Fruit fly (Drosophila melanogaster): ENCODE measurements around the gene trc.

The trc gene

DNA sequence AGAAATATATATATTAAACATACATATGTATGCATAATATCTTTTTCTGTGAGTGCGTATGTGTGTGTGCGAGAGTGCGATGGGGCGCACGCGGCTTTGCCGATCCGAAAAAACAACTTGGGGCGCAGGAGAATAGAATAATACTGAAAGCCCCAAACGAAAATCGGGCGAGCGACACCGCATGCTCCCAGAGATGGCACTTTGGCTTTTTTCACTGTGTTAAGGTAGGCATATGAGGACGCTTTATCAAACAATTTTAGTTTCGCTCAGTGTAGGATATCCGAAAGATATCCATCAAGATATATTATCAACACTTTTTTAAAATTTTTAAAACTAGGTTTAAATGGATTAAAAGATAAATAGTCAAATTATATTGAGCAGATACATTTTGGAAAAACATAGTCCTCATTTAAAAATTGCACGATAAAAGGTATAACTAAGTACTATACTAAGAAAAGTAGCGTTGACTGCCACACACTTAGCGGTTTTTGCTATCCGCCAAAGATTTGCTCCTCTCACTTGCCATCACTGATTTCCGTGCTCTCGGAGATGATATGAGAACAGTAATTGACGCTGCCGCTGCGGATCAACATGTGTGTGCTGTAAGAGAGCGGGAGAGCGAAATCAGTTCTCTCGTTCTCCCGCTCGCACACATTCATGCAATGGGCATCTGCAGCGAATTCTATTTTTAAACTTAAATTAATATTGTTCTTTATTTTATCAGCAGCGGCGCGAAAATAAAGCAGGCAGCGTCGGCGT is 43.0 kb downstream of the trc start (continued):
- TF ChIP-seq CG5180 (GFP tag; optimal IDR thresholded peaks at IDR 0.05) (no peak), vfl (GFP tag; optimal IDR thresholded peaks at IDR 0.05) (peak; percentile 46), CG17361 (GFP tag; IDR thresholded peaks at IDR 0.05) (peak; percentile 83), TFAM (GFP tag; optimal IDR thresholded peaks at IDR 0.05) (no peak), CG18599 (GFP tag; optimal IDR thresholded peaks at IDR 0.05) (peak; percentile 64), trh (GFP tag; optimal IDR thresholded peaks at IDR 0.05) (peak; percentile 22), CG7928 (GFP tag; optimal IDR thresholded peaks at IDR 0.05) (peak; percentile 30), slbo (GFP tag; IDR thresholded peaks at IDR 0.05) (peak; percentile 66), tin (GFP tag; optimal IDR thresholded peaks at IDR 0.05) (peak; percentile 69), CG8944 (GFP tag; optimal IDR thresholded peaks at IDR 0.05) (peak; percentile 67), zfh2 (GFP tag; optimal IDR thresholded peaks at IDR 0.05) (peak; percentile 70), klu (GFP tag; IDR thresholded peaks at IDR 0.05) (peak; percentile 52; the same call in 1 of the 2 replicates), Aef1 (GFP tag; IDR thresholded peaks at IDR 0.05) (peak; percentile 33; the same call in 1 of the 3 replicates), Abd-B (GFP tag; optimal IDR thresholded peaks at IDR 0.05) (peak; percentile 33), croc (GFP tag; conservative IDR thresholded peaks at IDR 0.05) (peak; percentile 37; the same call in 2 of the 3 replicates), CG2120 (GFP tag; optimal IDR thresholded peaks at IDR 0.05) (peak; percentile 87), CG16815 (GFP tag; optimal IDR thresholded peaks at IDR 0.05) (peak; percentile 71), ato (GFP tag; IDR thresholded peaks at IDR 0.05; ENCODE audit: partially characterized antibody) (peak; percentile 45; the same call in 1 of the 2 replicates), Sry-β (GFP tag; optimal IDR thresholded peaks at IDR 0.05) (peak; percentile 99), CG10462 (GFP tag; optimal IDR thresholded peaks at IDR 0.05) (peak; percentile 46), Side (GFP tag; optimal IDR thresholded peaks at IDR 0.05) (peak; percentile 43), CG34376 (GFP tag; optimal IDR thresholded peaks at IDR 0.05) (peak; percentile 29), ara (GFP tag; IDR thresholded peaks at IDR 0.05) (peak; percentile 42; the same call in 1 of the 2 replicates), Mad (GFP tag; optimal IDR thresholded peaks at IDR 0.05) (peak; percentile 66), CG15601 (tag; optimal IDR thresholded peaks at IDR 0.05) (peak; percentile 34), CG3281 (GFP tag; optimal IDR thresholded peaks at IDR 0.05) (peak; percentile 71), caup (GFP tag; optimal IDR thresholded peaks at IDR 0.05; ENCODE audit: severe bottlenecking) (peak; percentile 14), Nf-YB (GFP tag; optimal IDR thresholded peaks at IDR 0.05) (peak; percentile 44), cwo (GFP tag; optimal IDR thresholded peaks at IDR 0.05) (peak; percentile 64), CG9817 (tag; optimal IDR thresholded peaks at IDR 0.05) (peak; percentile 57), insv (GFP tag; optimal IDR thresholded peaks at IDR 0.05) (peak in 1 of 2 experiments; percentile 45), CG10431 (GFP tag; optimal IDR thresholded peaks at IDR 0.05) (no peak), CG7372 (GFP tag; IDR thresholded peaks at IDR 0.05) (peak; percentile 45), unc-4 (GFP tag; IDR thresholded peaks at IDR 0.05; ENCODE audit: partially characterized antibody) (0 out of 2 replicates have a peak, but pooled peaks have one; percentile 38), shn (GFP tag; optimal IDR thresholded peaks at IDR 0.05) (peak; percentile 80), CG14860 (GFP tag; IDR thresholded peaks at IDR 0.05; ENCODE audit: partially characterized antibody) (no peak), NFAT (GFP tag; IDR thresholded peaks at IDR 0.05) (peak; percentile 29; the same call in 1 of the 2 replicates), CG18764 (GFP tag; optimal IDR thresholded peaks at IDR 0.05) (peak; percentile 15), pan (optimal IDR thresholded peaks at IDR 0.05) (no peak), pan (GFP tag; optimal IDR thresholded peaks at IDR 0.05 in 1 of 2, IDR thresholded peaks at IDR 0.05 in 1 of 2) (no peak), Hmx (GFP tag; optimal IDR thresholded peaks at IDR 0.05) (peak; percentile 13), nau (GFP tag; optimal IDR thresholded peaks at IDR 0.05) (peak; percentile 3), CG10654 (GFP tag; optimal IDR thresholded peaks at IDR 0.05) (peak; percentile 61), CG18262 (tag; optimal IDR thresholded peaks at IDR 0.05) (peak; percentile 77), gcm2 (GFP tag; optimal IDR thresholded peaks at IDR 0.05) (peak; percentile 53), CG17829 (tag; optimal IDR thresholded peaks at IDR 0.05) (peak; percentile 47), CG4617 (GFP tag; optimal IDR thresholded peaks at IDR 0.05; ENCODE audit: borderline replicate concordance) (peak; percentile 15), CG9215 (GFP tag; IDR thresholded peaks at IDR 0.05) (peak; percentile 65)
